Worm (Caenorhabditis elegans): Measurements from ENCODE around the gene mtm-3.

ce11 chrIII:3831381-3831780, 31.1 kb upstream of the mtm-3 start, which contains the start of gene C36A4.10:
- TF ChIP-seq tag-97 (GFP tag; IDR thresholded peaks at IDR 0.05) (no peak), R02D3.7 (tag; optimal IDR thresholded peaks at IDR 0.05) (no peak), F44E2.7 (GFP tag; IDR thresholded peaks at IDR 0.05) (no peak), Y5F2A.4 (GFP tag; optimal IDR thresholded peaks at IDR 0.05) (no peak), pqm-1 (tag; optimal IDR thresholded peaks at IDR 0.05) (no peak), lir-3 (tag; optimal IDR thresholded peaks at IDR 0.05) (no peak), pha-4 (GFP tag; IDR thresholded peaks at IDR 0.05) (no peak), pha-4 (tag; optimal IDR thresholded peaks at IDR 0.05) (no peak), madf-9 (GFP tag; conservative IDR thresholded peaks at IDR 0.05) (no peak), ztf-11 (tag; optimal IDR thresholded peaks at IDR 0.05) (no peak), fos-1 (tag; optimal IDR thresholded peaks at IDR 0.05) (no peak), madf-5 (GFP tag; IDR thresholded peaks at IDR 0.05) (no peak), nhr-28 (tag; optimal IDR thresholded peaks at IDR 0.05) (no peak), daf-19 (GFP tag; conservative IDR thresholded peaks at IDR 0.05) (no peak)

All from whole organism, L4 larva.